Worm (Caenorhabditis elegans): Measurements from ENCODE around the gene mask-1.

The mask-1 gene

DNA sequence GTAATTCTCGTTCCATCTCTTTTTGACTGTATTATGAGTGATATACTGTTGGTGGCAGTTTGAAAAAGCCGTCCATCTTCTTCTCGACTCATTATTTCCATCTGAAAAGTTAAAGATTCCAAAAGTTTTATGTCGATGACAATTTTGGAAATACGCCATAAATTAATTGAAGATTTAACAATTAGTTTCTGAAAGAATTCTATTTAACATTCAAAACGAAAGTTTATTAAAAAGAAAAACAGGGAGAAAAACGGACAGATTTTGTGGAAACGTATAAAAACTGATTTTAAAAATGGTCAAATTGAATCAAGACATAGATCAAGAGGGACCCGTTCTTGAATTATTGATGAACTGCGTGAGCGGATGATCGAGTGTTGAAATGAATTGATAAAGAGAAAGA, 39.1 kb downstream of the mask-1 start, which contains the start of gene R10H10.7:
TSS of gene R10H10.7 (minus strand) at position 101 of the 400 bp plus-strand sequence.
- TF ChIP-seq nhr-12 (tag; optimal IDR thresholded peaks at IDR 0.05), result no peak
- TF ChIP-seq unc-62 (GFP tag; optimal IDR thresholded peaks at IDR 0.05), result no peak
- TF ChIP-seq eor-1 (tag; optimal IDR thresholded peaks at IDR 0.05), result no peak
- TF ChIP-seq hmg-11 (tag; optimal IDR thresholded peaks at IDR 0.05), result no peak

DNA sequence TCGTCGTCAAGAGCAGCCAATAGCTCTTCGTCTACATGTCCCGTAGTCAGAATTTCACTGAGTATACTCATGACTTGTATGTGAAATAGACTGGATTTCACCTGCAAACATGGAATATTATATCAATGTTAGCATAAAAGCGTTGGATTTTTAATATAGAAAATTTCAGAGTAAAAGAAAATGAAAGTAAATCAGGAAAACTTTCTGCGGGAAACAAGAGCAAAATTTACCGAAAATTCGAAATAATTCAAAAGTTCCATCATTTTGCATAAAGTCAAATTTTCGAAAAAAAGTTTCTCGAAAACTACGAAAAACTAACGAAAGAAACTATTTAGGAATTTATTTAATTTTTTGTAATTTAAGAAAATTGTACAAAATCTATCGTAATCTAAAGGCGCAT, 43.1 kb downstream of the mask-1 start, which contains the start of gene F13B12.6:
TSS of gene F13B12.6 (minus strand) at position 101 of the 400 bp plus-strand sequence.
- TF ChIP-seq ceh-28 (tag; optimal IDR thresholded peaks at IDR 0.05) (no peak), skn-1 (tag; optimal IDR thresholded peaks at IDR 0.05) (no peak), egl-5 (tag; optimal IDR thresholded peaks at IDR 0.05) (no peak), ZK546.5 (tag; optimal IDR thresholded peaks at IDR 0.05) (no peak), nhr-11 (tag; optimal IDR thresholded peaks at IDR 0.05) (no peak), nhr-77 (tag; optimal IDR thresholded peaks at IDR 0.05) (no peak), elt-1 (tag; optimal IDR thresholded peaks at IDR 0.05) (no peak), pha-4 (tag; optimal IDR thresholded peaks at IDR 0.05) (no peak), nhr-28 (tag; optimal IDR thresholded peaks at IDR 0.05) (no peak)

DNA sequence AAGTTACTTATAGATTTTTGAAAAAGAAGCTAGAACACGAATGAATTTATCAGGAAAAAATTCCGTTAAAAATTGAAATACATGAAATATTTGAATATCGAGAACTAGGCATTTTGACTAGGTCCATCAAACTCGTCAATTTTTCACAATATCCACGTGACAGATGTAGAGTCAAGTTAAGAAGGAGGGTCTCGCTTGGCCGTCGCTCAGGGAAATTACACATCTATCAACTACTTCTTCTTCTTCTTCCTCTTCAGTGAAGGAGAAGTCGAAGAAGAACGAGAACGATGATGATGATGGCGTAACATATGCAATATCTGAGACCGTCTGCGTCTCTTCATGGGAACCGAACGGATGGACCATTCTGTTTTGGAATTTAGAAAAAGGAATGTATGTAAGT, 45.2 kb downstream of the mask-1 start:
- peak; percentile 31 for TF ChIP-seq unc-62 (GFP tag; optimal IDR thresholded peaks at IDR 0.05)
- TF ChIP-seq nhr-76 (tag; optimal IDR thresholded peaks at IDR 0.05), result no peak
- peak; percentile 73 for TF ChIP-seq lin-39 (tag; optimal IDR thresholded peaks at IDR 0.05)

DNA sequence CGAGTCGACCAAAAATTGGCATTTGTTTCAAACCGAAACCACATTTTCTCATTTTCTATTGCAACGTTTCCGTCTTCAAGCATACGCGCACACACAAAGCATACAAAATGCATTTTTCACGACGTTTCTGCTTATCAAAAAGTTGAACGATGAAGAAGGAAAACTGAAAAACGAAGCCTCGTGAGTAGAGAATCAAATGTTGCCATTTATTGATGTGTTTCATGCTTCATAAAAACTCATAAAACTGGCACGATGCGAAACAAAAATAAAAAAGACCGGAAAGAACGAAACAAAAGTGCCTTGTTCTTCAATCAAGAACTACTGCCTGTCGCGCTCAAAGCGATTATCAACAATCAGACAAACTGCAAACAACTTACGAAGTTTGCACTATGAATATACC, 45.7 kb downstream of the mask-1 start:
- TF ChIP-seq pqm-1 (tag; optimal IDR thresholded peaks at IDR 0.05) (peak; percentile 48), elt-2 (tag; optimal IDR thresholded peaks at IDR 0.05) (peak; percentile 61), pha-4 (tag; optimal IDR thresholded peaks at IDR 0.05) (peak; percentile 44), nfya-1 (tag; optimal IDR thresholded peaks at IDR 0.05; ENCODE audit: insufficient read depth) (no peak)

DNA sequence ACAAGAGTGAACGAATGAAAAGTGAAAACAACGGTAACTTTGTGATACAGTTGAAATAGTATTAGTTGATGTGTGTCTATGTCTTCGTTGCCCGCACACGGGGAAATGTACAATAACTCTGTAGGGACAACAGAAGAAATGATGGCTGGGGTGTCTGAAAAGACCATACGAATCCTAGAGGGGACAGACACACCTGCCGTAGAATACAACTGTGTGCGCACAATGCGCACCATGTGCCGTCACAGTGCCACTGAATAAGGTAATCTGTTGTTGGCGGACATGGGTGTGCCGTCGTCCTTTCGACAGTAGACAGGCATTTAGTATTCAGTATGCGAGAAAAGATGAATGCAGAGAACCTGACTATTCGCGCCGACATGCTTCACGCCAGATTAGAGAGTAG, 46.6 kb downstream of the mask-1 start:
- TF ChIP-seq lin-15B (tag; optimal IDR thresholded peaks at IDR 0.05), result no peak
- TF ChIP-seq ceh-16 (tag; optimal IDR thresholded peaks at IDR 0.05), result no peak
- no peak for TF ChIP-seq nhr-43 (tag; optimal IDR thresholded peaks at IDR 0.05; ENCODE audit: poor library complexity, severe bottlenecking)
- TF ChIP-seq ZK546.5 (tag; optimal IDR thresholded peaks at IDR 0.05), result no peak
- no peak for TF ChIP-seq nhr-25 (tag; optimal IDR thresholded peaks at IDR 0.05)
- no peak for TF ChIP-seq ztf-4 (tag; optimal IDR thresholded peaks at IDR 0.05)
- no peak for TF ChIP-seq ceh-9 (tag; optimal IDR thresholded peaks at IDR 0.05)
- no peak for TF ChIP-seq nhr-67 (tag; optimal IDR thresholded peaks at IDR 0.05)
- no peak for TF ChIP-seq snpc-4 (tag; optimal IDR thresholded peaks at IDR 0.05)
- no peak for TF ChIP-seq R02D3.7 (tag; optimal IDR thresholded peaks at IDR 0.05)
- TF ChIP-seq elt-3 (tag; optimal IDR thresholded peaks at IDR 0.05), result no peak
- TF ChIP-seq daf-12 (tag; optimal IDR thresholded peaks at IDR 0.05), result no peak
- TF ChIP-seq mml-1 (tag; optimal IDR thresholded peaks at IDR 0.05), result no peak
- no peak for TF ChIP-seq elt-1 (tag; optimal IDR thresholded peaks at IDR 0.05)
- TF ChIP-seq lin-39 (tag; optimal IDR thresholded peaks at IDR 0.05), result no peak
- no peak for TF ChIP-seq ceh-82 (tag; optimal IDR thresholded peaks at IDR 0.05)
- no peak for TF ChIP-seq fkh-10 (GFP tag; optimal IDR thresholded peaks at IDR 0.05)

DNA sequence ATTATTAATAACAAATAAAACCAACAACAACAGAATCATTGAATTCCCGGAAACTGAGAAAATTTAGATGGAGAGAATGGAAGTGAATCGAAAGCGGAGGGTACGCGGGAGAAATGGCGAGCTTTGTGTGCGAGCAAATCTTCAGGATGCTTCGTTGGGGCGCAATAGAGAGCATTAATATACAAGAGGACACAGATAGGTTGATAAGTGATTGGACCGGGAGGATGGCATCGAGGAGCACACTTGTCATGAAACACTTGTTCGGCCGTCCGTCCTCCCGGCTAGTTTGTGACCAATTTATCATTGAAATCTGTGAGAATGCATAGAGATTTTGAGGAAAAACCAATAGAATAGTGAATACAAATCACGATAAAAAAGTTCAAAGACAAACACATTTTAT, 47.5 kb downstream of the mask-1 start:
- no peak for TF ChIP-seq unc-62 (GFP tag; optimal IDR thresholded peaks at IDR 0.05)
- TF ChIP-seq mdl-1 (tag; optimal IDR thresholded peaks at IDR 0.05), result no peak
- no peak for TF ChIP-seq fos-1 (tag; optimal IDR thresholded peaks at IDR 0.05)
- TF ChIP-seq elt-3 (tag; optimal IDR thresholded peaks at IDR 0.05), result no peak
- no peak for TF ChIP-seq jun-1 (tag; optimal IDR thresholded peaks at IDR 0.05)
- TF ChIP-seq egl-27 (tag; optimal IDR thresholded peaks at IDR 0.05), result no peak
- no peak for TF ChIP-seq daf-12 (tag; optimal IDR thresholded peaks at IDR 0.05)
- no peak for TF ChIP-seq skn-1 (tag; optimal IDR thresholded peaks at IDR 0.05)
- TF ChIP-seq nfya-1 (tag; optimal IDR thresholded peaks at IDR 0.05; ENCODE audit: insufficient read depth), result no peak
